Worm (Caenorhabditis elegans) whole organism, mixed stage, embryonic: ENCODE results near the gene fan-1.

Source experiments
- bed-3 ChIP-seq: fragments of 200-800 bp; sonication (Bioruptor generic); optimal IDR thresholded peaks from 3 replicates; lab custom pipeline; 2018; ENCODE audit warnings: mild to moderate bottlenecking, missing genetic modification characterization, moderate library complexity, missing compliant biosample characterization
- lin-13 ChIP-seq: fragments of 150-350 bp; optimal IDR thresholded peaks from 2 replicates; lab custom pipeline; 2014; ENCODE audit warnings: missing biosample characterization, missing genetic modification characterization
- nhr-28 ChIP-seq: fragments of 150-350 bp; optimal IDR thresholded peaks from 2 replicates; lab custom pipeline; 2014; ENCODE audit warnings: missing biosample characterization, missing genetic modification characterization
- snpc-4 ChIP-seq: fragments of 150-350 bp; optimal IDR thresholded peaks from 2 replicates; lab custom pipeline; 2014; ENCODE audit warnings: missing biosample characterization, missing genetic modification characterization

DNA sequence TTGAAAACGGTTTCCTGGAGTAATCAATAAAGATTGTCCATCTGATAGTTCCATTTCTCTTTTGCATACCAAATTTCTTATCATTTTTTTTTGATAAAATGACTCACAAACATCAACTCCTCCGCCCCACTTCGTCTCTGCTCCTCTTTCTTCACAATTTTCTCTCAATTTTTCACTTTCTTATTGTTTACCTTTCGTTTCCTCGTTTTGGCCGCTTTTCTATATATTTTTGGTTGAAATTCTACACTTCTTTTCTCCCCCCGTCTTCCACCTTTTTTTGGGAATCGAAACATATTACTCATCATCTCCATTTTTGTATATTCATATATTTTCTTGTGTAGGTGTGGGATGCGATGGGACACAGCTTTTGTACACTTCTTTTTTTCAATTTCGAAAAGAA is 45.8 kb upstream of the fan-1 start:
- TF ChIP-seq nhr-28 (tag; lab: Kevin White, UChicago) (no peak), bed-3 (GFP tag; lab: Kevin White, UChicago) (no peak), snpc-4 (tag; lab: Kevin White, UChicago) (no peak), lin-13 (tag; lab: Kevin White, UChicago) (no peak)
